Fruit fly (Drosophila melanogaster) Kc167 (cell line): Measurements from ENCODE around the gene RtcB.

Experiments used
- h ChIP-seq: fragments of >200 bp; optimal IDR thresholded peaks from 3 replicates; lab custom pipeline; 2018; ENCODE audit warnings: missing external identifiers
- psq ChIP-seq: fragments of >200 bp; optimal IDR thresholded peaks from 2 replicates; lab custom pipeline; 2017; ENCODE audit warnings: missing external identifiers

- no peak for TF ChIP-seq h (lab: Kevin White, UChicago)
- no peak for TF ChIP-seq psq (lab: Kevin White, UChicago)
These were observed 9.8 kb downstream of the RtcB start for dm6 chr2L:19440285-19440684.
